Fruit fly (Drosophila melanogaster) S2 (cell line): ENCODE data around the gene Prosbeta7.

ENCODE experiments used
- CG8478 ChIP-seq: fragments of >200 bp; optimal IDR thresholded peaks from 2 replicates; lab custom pipeline; 2018
- CTCF ChIP-seq, 2 experiments: fragments of >200 bp; optimal IDR thresholded peaks; 2 replicates each; lab custom pipeline; 2018

DNA sequence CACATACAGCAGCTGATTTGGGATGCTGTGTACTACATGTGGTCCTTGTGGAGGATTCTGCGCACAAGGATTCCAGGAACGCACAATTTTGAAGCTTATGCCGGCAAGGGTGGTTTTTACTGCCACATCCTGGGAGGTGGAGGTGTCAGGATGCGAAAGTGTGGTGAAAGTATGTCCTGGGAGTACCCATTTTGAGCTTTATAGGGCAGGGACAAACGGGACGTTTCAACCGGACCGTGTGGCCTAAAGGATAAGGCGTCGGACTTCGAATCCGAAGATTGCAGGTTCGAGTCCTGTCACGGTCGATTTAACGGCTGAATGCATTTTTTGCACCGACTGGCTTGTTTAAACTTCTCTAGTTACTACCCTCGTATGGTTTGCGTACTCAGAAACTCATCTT, 29.8 kb upstream of the Prosbeta7 start:
- TF ChIP-seq CTCF (optimal IDR thresholded peaks at IDR 0.05; lab: Kevin White, UChicago), result no peak
- no peak for TF ChIP-seq CG8478
